Worm (Caenorhabditis elegans) whole organism, L3 larva: ENCODE measurements around the gene mrpl-48.

Experiments used
- tbx-2 ChIP-seq: sonication (generic microtip); optimal IDR thresholded peaks from 2 replicates; lab custom pipeline; 2016; ENCODE audit warnings: mild to moderate bottlenecking, missing genetic modification characterization, missing compliant biosample characterization
- unc-39 ChIP-seq: sonication (generic microtip); optimal IDR thresholded peaks from 4 replicates; lab custom pipeline; 2017; ENCODE audit warnings: missing biosample characterization, missing genetic modification characterization

DNA sequence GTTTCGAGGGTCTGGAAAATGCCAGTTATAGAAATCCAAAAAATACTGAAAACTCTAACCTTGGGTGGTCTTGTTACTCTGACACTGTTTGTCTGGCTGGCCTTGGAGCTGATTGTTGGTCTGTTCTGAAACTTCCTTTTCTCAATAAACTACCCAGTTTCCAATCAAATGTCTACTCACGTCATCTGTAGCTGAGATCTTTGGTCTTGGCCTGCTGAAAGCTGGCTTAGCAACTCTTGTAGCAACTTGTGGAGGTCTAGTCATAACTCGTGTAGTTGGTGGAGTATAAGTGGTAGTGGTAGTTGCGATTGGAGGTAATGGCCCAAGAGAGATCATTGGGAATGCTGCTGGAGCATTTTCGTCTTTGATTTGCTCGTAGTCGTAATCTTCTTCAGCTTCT is 16.7 kb downstream of the mrpl-48 start:
- TF ChIP-seq unc-39 (tag; lab: Kevin White, UChicago) (no peak), tbx-2 (tag; lab: Kevin White, UChicago) (no peak)
